Fruit fly (Drosophila melanogaster) whole organism, pupa: ENCODE data around the gene Taf12L.

Source experiments
- CG17806 ChIP-seq: fragments of 200-800 bp; sonication (Bioruptor generic); optimal IDR thresholded peaks from 2 replicates; lab custom pipeline; 2018; ENCODE audit warnings: missing biosample characterization, mild to moderate bottlenecking, missing genetic modification characterization, moderate library complexity
- CG34367 ChIP-seq: fragments of 200-800 bp; sonication (Bioruptor generic); optimal IDR thresholded peaks from 2 replicates; lab custom pipeline; 2018; ENCODE audit warnings: missing biosample characterization, mild to moderate bottlenecking, missing genetic modification characterization
- CG9948 ChIP-seq: fragments of 200-800 bp; sonication (Bioruptor generic); optimal IDR thresholded peaks from 2 replicates; lab custom pipeline; 2018; ENCODE audit warnings: missing biosample characterization, mild to moderate bottlenecking, missing genetic modification characterization, moderate library complexity
- EcR ChIP-seq: fragments of 200-800 bp; sonication (Bioruptor generic); optimal IDR thresholded peaks from 3 replicates; lab custom pipeline; 2019; ENCODE audit warnings: missing biosample characterization, missing genetic modification characterization, mild to moderate bottlenecking, moderate library complexity, missing genetic modification reagents
- Ets98B ChIP-seq: fragments of 200-800 bp; sonication (Bioruptor generic); IDR thresholded peaks from 2 replicates; pipeline ENCODE4 v1.3.6; 2022; ENCODE audit warnings: missing biosample characterization, missing genetic modification characterization
- fd96Ca ChIP-seq: fragments of 200-800 bp; sonication (Bioruptor generic); IDR thresholded peaks from 3 replicates; pipeline ENCODE4 v1.3.6; 2022; ENCODE audit warnings: missing biosample characterization, missing genetic modification characterization
- rn ChIP-seq: fragments of 200-800 bp; sonication (Bioruptor generic); IDR thresholded peaks from 2 replicates; pipeline ENCODE4 v1.3.6; 2022; ENCODE audit warnings: missing biosample characterization, missing genetic modification characterization

DNA sequence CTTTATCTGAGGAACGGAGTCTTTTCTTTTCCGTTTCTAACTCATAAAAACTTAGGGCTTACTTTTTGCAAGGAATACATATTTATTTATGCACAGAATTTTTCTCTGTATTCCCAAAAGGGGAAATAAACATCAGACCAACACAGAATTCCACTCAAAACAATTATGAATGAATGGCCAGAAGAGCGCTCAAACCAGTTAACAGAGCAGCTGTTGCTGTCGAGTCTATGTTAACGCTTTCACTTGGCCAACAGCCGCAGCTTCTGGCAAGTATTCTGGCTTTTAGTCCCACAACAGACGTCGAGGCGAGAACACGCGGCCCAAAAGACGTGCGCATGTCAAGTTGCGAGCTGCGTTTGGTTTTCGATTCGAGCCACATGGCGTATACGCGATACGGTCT lies 6.9 kb downstream of the Taf12L start, which contains the start of gene dcma:
- TF ChIP-seq CG34367 (tag; lab: Kevin White, UChicago) = no peak
- TF ChIP-seq Ets98B (GFP tag; lab: Robert Waterston, UW) = no peak
- TF ChIP-seq CG17806 (tag; lab: Kevin White, UChicago) = no peak
- TF ChIP-seq EcR = no peak
- TF ChIP-seq rn (GFP tag; lab: Robert Waterston, UW) = no peak
- no peak for TF ChIP-seq fd96Ca (GFP tag; lab: Robert Waterston, UW)
- TF ChIP-seq CG9948 (tag; lab: Kevin White, UChicago) = no peak
